Fruit fly (Drosophila melanogaster): ENCODE data around the gene CG14834.

- TF ChIP-seq ttk (optimal IDR thresholded peaks at IDR 0.05): no peak
- TF ChIP-seq psq (optimal IDR thresholded peaks at IDR 0.05): no peak
- TF ChIP-seq h (optimal IDR thresholded peaks at IDR 0.05): no peak
- no peak for TF ChIP-seq Sin3A (optimal IDR thresholded peaks at IDR 0.05)
- TF ChIP-seq insv (optimal IDR thresholded peaks at IDR 0.05): no peak
Observed at dm6 chr3L:7314133-7314532, 32.8 kb downstream of the CG14834 start.
